Worm (Caenorhabditis elegans): ENCODE data around the gene tbc-2.

- TF ChIP-seq nhr-76 (tag; optimal IDR thresholded peaks at IDR 0.05) (no peak), unc-62 (GFP tag; optimal IDR thresholded peaks at IDR 0.05) (no peak), cnd-1 (tag; optimal IDR thresholded peaks at IDR 0.05) (no peak), pha-4 (tag; optimal IDR thresholded peaks at IDR 0.05) (no peak)
Measured at ce11 chrII:5860621-5861020, 33.4 kb upstream of the tbc-2 start.
